Worm (Caenorhabditis elegans): ENCODE data around the gene scrm-3.

- TF ChIP-seq him-1 (tag; optimal IDR thresholded peaks at IDR 0.05) (no peak), W03F9.2 (tag; optimal IDR thresholded peaks at IDR 0.05) (no peak)
These were observed at the start of gene scrm-3 for ce11 chrV:3357106-3357505.
